Worm (Caenorhabditis elegans) whole organism, L2 larva: Measurements from ENCODE around the gene Y46G5A.8.

Experiments
- ZK546.5 ChIP-seq: sonication (generic microtip); optimal IDR thresholded peaks from 2 replicates; lab custom pipeline; 2017; ENCODE audit warnings: missing biosample characterization, missing genetic modification characterization
- aly-2 ChIP-seq: fragments of 150-350 bp; optimal IDR thresholded peaks from 2 replicates; lab custom pipeline; 2014; ENCODE audit warnings: missing biosample characterization, missing genetic modification characterization
- ama-1 ChIP-seq: fragments of 150-350 bp; optimal IDR thresholded peaks from 2 replicates; lab custom pipeline; 2018; ENCODE audit warnings: inconsistent platforms
- ceh-16 ChIP-seq: fragments of 150-350 bp; optimal IDR thresholded peaks from 2 replicates; lab custom pipeline; 2014; ENCODE audit warnings: missing biosample characterization, missing genetic modification characterization
- lin-11 ChIP-seq: fragments of 150-350 bp; sonication (generic microtip); optimal IDR thresholded peaks from 2 replicates; lab custom pipeline; 2014; ENCODE audit warnings: missing biosample characterization, missing genetic modification characterization, inconsistent platforms, mixed read lengths
- lin-39 ChIP-seq: fragments of 150-350 bp; optimal IDR thresholded peaks from 2 replicates; lab custom pipeline; 2014; ENCODE audit warnings: missing biosample characterization, missing genetic modification reagents, missing genetic modification characterization
- lsy-2 ChIP-seq, 2 experiments: fragments of 150-350 bp in 1 of 2; sonication (generic microtip) in 1 of 2; optimal IDR thresholded peaks; 2 replicates each; lab custom pipeline; 2014 to 2017; ENCODE audit warnings: missing biosample characterization in 2 of 2, missing genetic modification characterization in 2 of 2
- mdl-1 ChIP-seq, 2 experiments: fragments of 150-350 bp in 1 of 2; sonication (generic microtip) in 1 of 2; optimal IDR thresholded peaks; 2 replicates each; lab custom pipeline; 2017; ENCODE audit warnings: missing biosample characterization in 2 of 2, missing genetic modification characterization in 2 of 2
- nhr-237 ChIP-seq: fragments of 150-350 bp; optimal IDR thresholded peaks from 2 replicates; lab custom pipeline; 2014; ENCODE audit warnings: missing biosample characterization, missing genetic modification characterization
- nhr-6 ChIP-seq: fragments of 150-350 bp; optimal IDR thresholded peaks from 2 replicates; lab custom pipeline; 2014; ENCODE audit warnings: missing biosample characterization, missing genetic modification characterization
- snpc-4 ChIP-seq: fragments of 150-350 bp; optimal IDR thresholded peaks from 2 replicates; lab custom pipeline; 2014; ENCODE audit warnings: missing biosample characterization, missing genetic modification characterization
- unc-55 ChIP-seq: fragments of 150-350 bp; sonication (generic microtip); optimal IDR thresholded peaks from 3 replicates; lab custom pipeline; 2014; ENCODE audit warnings: missing biosample characterization, missing genetic modification reagents, missing genetic modification characterization
- ztf-1 ChIP-seq: fragments of 200-800 bp; sonication (Bioruptor generic); conservative IDR thresholded peaks from 2 replicates; pipeline ENCODE4 v1.3.6; 2022; ENCODE audit warnings: missing genetic modification characterization, missing compliant biosample characterization
- ztf-4 ChIP-seq: fragments of 150-350 bp; optimal IDR thresholded peaks from 2 replicates; lab custom pipeline; 2014; ENCODE audit warnings: missing biosample characterization, missing genetic modification characterization

DNA sequence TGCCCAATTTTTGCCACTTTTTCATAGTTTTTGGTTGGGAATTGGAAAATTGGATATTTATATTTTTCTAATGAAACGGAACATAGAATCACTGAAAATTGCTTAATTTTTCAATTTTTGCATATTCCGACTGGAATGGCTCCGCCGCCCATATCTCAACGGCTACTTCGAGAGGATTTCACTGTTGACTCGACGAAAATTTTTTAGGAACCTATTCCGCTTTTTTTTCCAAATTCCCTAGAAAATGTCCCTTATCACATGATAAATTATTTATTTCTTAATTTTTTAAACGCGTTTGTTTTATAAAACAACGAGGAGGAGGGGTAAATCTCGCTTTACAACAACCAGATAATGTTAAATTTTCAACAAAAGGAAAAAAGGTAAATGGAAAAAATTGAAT is 29.4 kb upstream of the Y46G5A.8 start:
- no peak for TF ChIP-seq ceh-16
- TF ChIP-seq lsy-2 (tag; optimal IDR thresholded peaks at IDR 0.05; lab: Kevin White, UChicago), result no peak
- TF ChIP-seq nhr-237 (tag; lab: Kevin White, UChicago), result no peak
- no peak for TF ChIP-seq ztf-1 (GFP tag; lab: Robert Waterston, UW)
- no peak for TF ChIP-seq ama-1
- no peak for TF ChIP-seq lin-11 (tag; lab: Kevin White, UChicago)
- TF ChIP-seq nhr-6, result no peak
- no peak for TF ChIP-seq unc-55 (GFP tag; lab: Kevin White, UChicago)
- no peak for TF ChIP-seq mdl-1 (tag; optimal IDR thresholded peaks at IDR 0.05; lab: Kevin White, UChicago)
- TF ChIP-seq lin-39, result no peak
- TF ChIP-seq snpc-4 (tag; lab: Kevin White, UChicago), result no peak
- no peak for TF ChIP-seq ztf-4 (tag; lab: Kevin White, UChicago)
- no peak for TF ChIP-seq aly-2 (tag; lab: Kevin White, UChicago)
- no peak for TF ChIP-seq ZK546.5
